Worm (Caenorhabditis elegans) whole organism, midembryonic: ENCODE results near the gene dos-1.

Experiments
- T22C8.4 ChIP-seq: fragments of 200-800 bp; sonication (Bioruptor generic); IDR thresholded peaks from 2 replicates; pipeline ENCODE4 v1.3.6; 2022; ENCODE audit warnings: missing genetic modification characterization, missing compliant biosample characterization
- cog-1 ChIP-seq: sonication (generic microtip); optimal IDR thresholded peaks from 2 replicates; lab custom pipeline; 2016; ENCODE audit warnings: missing genetic modification characterization, missing compliant biosample characterization
- flt-1 ChIP-seq: fragments of 200-800 bp; sonication (Bioruptor generic); IDR thresholded peaks from 2 replicates; pipeline ENCODE4 v1.3.6; 2022; ENCODE audit warnings: missing genetic modification characterization, missing compliant biosample characterization
- klf-2 ChIP-seq: fragments of 200-800 bp; sonication (Bioruptor generic); conservative IDR thresholded peaks from 2 replicates; pipeline ENCODE4 v1.3.6; 2022; ENCODE audit warnings: missing genetic modification reagents, missing genetic modification characterization, missing compliant biosample characterization
- ref-1 ChIP-seq: fragments of 200-800 bp; sonication (Bioruptor generic); conservative IDR thresholded peaks from 2 replicates; pipeline ENCODE4 v1.3.6; 2022; ENCODE audit warnings: missing genetic modification reagents, missing genetic modification characterization, missing compliant biosample characterization
- ztf-29 ChIP-seq: fragments of 200-800 bp; sonication (Bioruptor generic); IDR thresholded peaks from 2 replicates; pipeline ENCODE4 v1.3.6; 2022; ENCODE audit warnings: missing genetic modification reagents, missing genetic modification characterization, missing compliant biosample characterization

DNA sequence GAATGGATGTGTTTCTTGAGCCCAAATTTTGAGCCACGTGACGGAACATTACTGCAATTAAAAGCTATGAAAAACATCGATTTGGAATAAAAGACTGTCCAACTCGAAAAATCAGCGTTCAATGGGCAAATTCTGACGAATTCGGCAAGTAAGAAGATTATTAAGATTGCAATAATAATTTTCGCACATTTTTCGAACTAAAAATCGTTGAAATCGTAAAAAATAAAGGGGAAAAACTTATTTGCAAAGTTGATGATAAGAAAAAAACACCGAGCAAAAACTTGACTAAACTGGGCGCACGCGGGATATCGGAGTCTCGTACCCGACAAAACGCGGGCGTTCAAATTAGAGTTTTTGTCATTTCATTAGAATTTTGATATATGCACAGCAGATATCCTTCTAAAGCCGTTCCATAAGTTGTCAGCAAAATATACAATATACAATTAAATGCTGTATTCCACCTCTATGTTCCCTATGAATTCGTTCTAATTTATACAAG is 14.4 kb upstream of the dos-1 start, which contains the start of the genes mccc-2 and mrpl-44:
- TF ChIP-seq ztf-29 (GFP tag; lab: Robert Waterston, UW) = no peak
- TF ChIP-seq klf-2 (GFP tag; lab: Robert Waterston, UW) = no peak
- no peak for TF ChIP-seq ref-1 (GFP tag; lab: Robert Waterston, UW)
- TF ChIP-seq flt-1 = no peak
- TF ChIP-seq cog-1 (tag; lab: Kevin White, UChicago) = no peak
- no peak for TF ChIP-seq T22C8.4 (GFP tag; lab: Robert Waterston, UW)
